Worm (Caenorhabditis elegans): ENCODE data around the gene srh-133.
"Not testable (repeated sequence)": the region's sequence is repeated elsewhere in the genome, so short reads cannot be mapped to it uniquely, and the experiment has no call there.

The srh-133 gene

ce11 chrV:18014116-18014515 lies at the start of gene srh-133:
TSS of gene srh-133 (minus strand) at chrV:18014216.
- TF ChIP-seq dao-5 (tag; optimal IDR thresholded peaks at IDR 0.05) (no peak), W03F9.2 (tag; optimal IDR thresholded peaks at IDR 0.05) (no peak), him-1 (tag; optimal IDR thresholded peaks at IDR 0.05) (no peak)

ce11 chrV:18055297-18056019 lies 41.4 kb upstream of the srh-133 start, which contains the start of the genes Y59A8B.25 and ebp-3:
TSS of gene Y59A8B.25 (minus strand) at chrV:18055397.
TSS of gene ebp-3 (plus strand) at chrV:18055969.
- not testable (repeated sequence) for TF ChIP-seq W03F9.2, him-1, dao-5 (tag; optimal IDR thresholded peaks at IDR 0.05)

- TF ChIP-seq W03F9.2 (tag; optimal IDR thresholded peaks at IDR 0.05): no peak
- TF ChIP-seq dao-5 (tag; optimal IDR thresholded peaks at IDR 0.05): no peak
- TF ChIP-seq him-1 (tag; optimal IDR thresholded peaks at IDR 0.05): no peak
Measured at ce11 chrV:18043271-18043670, 29.3 kb upstream of the srh-133 start, which contains the start of gene ebp-1. TSS of gene ebp-1 (plus strand) at chrV:18043571.

- no peak for TF ChIP-seq dao-5 (tag; optimal IDR thresholded peaks at IDR 0.05)
- no peak for TF ChIP-seq W03F9.2 (tag; optimal IDR thresholded peaks at IDR 0.05)
- TF ChIP-seq him-1 (tag; optimal IDR thresholded peaks at IDR 0.05): no peak
Measured at ce11 chrV:18022179-18022578, 8.2 kb upstream of the srh-133 start, which contains the start of gene prp-6. TSS of gene prp-6 (plus strand) at chrV:18022479.

- TF ChIP-seq dao-5 (tag; optimal IDR thresholded peaks at IDR 0.05): no peak
- TF ChIP-seq W03F9.2 (tag; optimal IDR thresholded peaks at IDR 0.05): no peak
- TF ChIP-seq him-1 (tag; optimal IDR thresholded peaks at IDR 0.05): no peak
Measured at ce11 chrV:18021464-18021863, 7.4 kb upstream of the srh-133 start.

- no peak for TF ChIP-seq W03F9.2 (tag; optimal IDR thresholded peaks at IDR 0.05)
- TF ChIP-seq him-1 (tag; optimal IDR thresholded peaks at IDR 0.05): no peak
- TF ChIP-seq dao-5 (tag; optimal IDR thresholded peaks at IDR 0.05): no peak
Measured at ce11 chrV:18017226-18017625, 3.2 kb upstream of the srh-133 start, which contains the start of gene srh-134. TSS of gene srh-134 (minus strand) at chrV:18017326.

ce11 chrV:18010737-18011136 lies 3.3 kb downstream of the srh-133 start, which contains the start of gene Y59A8B.26:
TSS of gene Y59A8B.26 (minus strand) at chrV:18010837.
- not testable (repeated sequence) for TF ChIP-seq him-1, W03F9.2, dao-5 (tag; optimal IDR thresholded peaks at IDR 0.05)

ce11 chrV:18008680-18009079 lies 5.3 kb downstream of the srh-133 start:
- no peak for TF ChIP-seq W03F9.2 (tag; optimal IDR thresholded peaks at IDR 0.05)
- TF ChIP-seq dao-5 (tag; optimal IDR thresholded peaks at IDR 0.05): no peak

ce11 chrV:18006930-18007329 lies 7.1 kb downstream of the srh-133 start, which contains the start of gene Y59A8B.19:
TSS of gene Y59A8B.19 (plus strand) at chrV:18007230.
- not testable (repeated sequence) for TF ChIP-seq him-1, dao-5, W03F9.2 (tag; optimal IDR thresholded peaks at IDR 0.05)

ce11 chrV:18003876-18004275 lies 10.1 kb downstream of the srh-133 start:
- TF ChIP-seq him-1 (tag; optimal IDR thresholded peaks at IDR 0.05) (no peak), W03F9.2 (tag; optimal IDR thresholded peaks at IDR 0.05) (no peak), dao-5 (tag; optimal IDR thresholded peaks at IDR 0.05) (no peak)

ce11 chrV:18001268-18001667 lies 12.7 kb downstream of the srh-133 start, which contains the start of gene lon-8:
TSS of gene lon-8 (minus strand) at chrV:18001368.
- TF ChIP-seq W03F9.2 (tag; optimal IDR thresholded peaks at IDR 0.05): no peak
- TF ChIP-seq him-1 (tag; optimal IDR thresholded peaks at IDR 0.05): no peak
- TF ChIP-seq dao-5 (tag; optimal IDR thresholded peaks at IDR 0.05): no peak

- TF ChIP-seq W03F9.2 (tag; optimal IDR thresholded peaks at IDR 0.05) (no peak), dao-5 (tag; optimal IDR thresholded peaks at IDR 0.05) (no peak)
Measured at ce11 chrV:17985960-17986359, 28.1 kb downstream of the srh-133 start, which contains the start of gene Y59A8B.21. TSS of gene Y59A8B.21 (plus strand) at chrV:17986260.

- TF ChIP-seq dao-5 (tag; optimal IDR thresholded peaks at IDR 0.05): no peak
- TF ChIP-seq him-1 (tag; optimal IDR thresholded peaks at IDR 0.05): no peak
- TF ChIP-seq W03F9.2 (tag; optimal IDR thresholded peaks at IDR 0.05): no peak
Measured at ce11 chrV:17982935-17983334, 31.1 kb downstream of the srh-133 start.

ce11 chrV:17981732-17982131 lies 32.3 kb downstream of the srh-133 start:
- TF ChIP-seq dao-5 (tag; optimal IDR thresholded peaks at IDR 0.05) (no peak), him-1 (tag; optimal IDR thresholded peaks at IDR 0.05) (no peak), W03F9.2 (tag; optimal IDR thresholded peaks at IDR 0.05) (no peak)
